Worm (Caenorhabditis elegans) whole organism, mixed stage, embryonic: ENCODE data around the gene alh-2.

Source experiments
- M03D4.4 ChIP-seq: sonication (generic microtip); optimal IDR thresholded peaks from 2 replicates; lab custom pipeline; 2017; ENCODE audit warnings: mild to moderate bottlenecking, missing genetic modification characterization, missing compliant biosample characterization
- bed-3 ChIP-seq: fragments of 200-800 bp; sonication (Bioruptor generic); optimal IDR thresholded peaks from 3 replicates; lab custom pipeline; 2018; ENCODE audit warnings: mild to moderate bottlenecking, missing genetic modification characterization, moderate library complexity, missing compliant biosample characterization
- blmp-1 ChIP-seq: fragments of 150-350 bp; optimal IDR thresholded peaks from 2 replicates; lab custom pipeline; 2014; ENCODE audit warnings: missing biosample characterization, missing genetic modification characterization
- ceh-39 ChIP-seq: fragments of 150-350 bp; optimal IDR thresholded peaks from 2 replicates; lab custom pipeline; 2014; ENCODE audit warnings: missing biosample characterization, missing genetic modification characterization
- ceh-83 ChIP-seq: fragments of 200-800 bp; sonication (Bioruptor generic); optimal IDR thresholded peaks from 2 replicates; lab custom pipeline; 2018; ENCODE audit warnings: mild to moderate bottlenecking, missing genetic modification characterization, missing compliant biosample characterization
- cnd-1 ChIP-seq: fragments of 200-800 bp; sonication (Bioruptor generic); optimal IDR thresholded peaks from 2 replicates; lab custom pipeline; 2018; ENCODE audit warnings: mild to moderate bottlenecking, missing genetic modification characterization, missing compliant biosample characterization
- drap-1 ChIP-seq: fragments of 200-800 bp; sonication (Bioruptor generic); optimal IDR thresholded peaks from 3 replicates; lab custom pipeline; 2018; ENCODE audit warnings: mild to moderate bottlenecking, missing genetic modification characterization, missing compliant biosample characterization
- elt-3 ChIP-seq: fragments of 150-350 bp; optimal IDR thresholded peaks from 2 replicates; lab custom pipeline; 2014; ENCODE audit warnings: missing biosample characterization, missing genetic modification characterization
- flh-1 ChIP-seq: fragments of 200-800 bp; sonication (Bioruptor generic); optimal IDR thresholded peaks from 2 replicates; lab custom pipeline; 2018; ENCODE audit warnings: mild to moderate bottlenecking, missing genetic modification characterization, moderate library complexity, missing compliant biosample characterization
- ham-2 ChIP-seq: fragments of 200-800 bp; sonication (Bioruptor generic); optimal IDR thresholded peaks from 2 replicates; lab custom pipeline; 2018; ENCODE audit warnings: mild to moderate bottlenecking, missing genetic modification characterization, missing compliant biosample characterization
- hlh-1 ChIP-seq: fragments of 150-350 bp; optimal IDR thresholded peaks from 2 replicates; lab custom pipeline; 2014; ENCODE audit warnings: missing biosample characterization, missing genetic modification reagents, missing genetic modification characterization
- lin-13 ChIP-seq: fragments of 150-350 bp; optimal IDR thresholded peaks from 2 replicates; lab custom pipeline; 2014; ENCODE audit warnings: missing biosample characterization, missing genetic modification characterization
- lin-32 ChIP-seq: fragments of 200-800 bp; sonication (Bioruptor generic); optimal IDR thresholded peaks from 2 replicates; lab custom pipeline; 2018; ENCODE audit warnings: mild to moderate bottlenecking, missing genetic modification characterization, missing compliant biosample characterization
- mab-5 ChIP-seq: fragments of 150-350 bp; optimal IDR thresholded peaks from 2 replicates; lab custom pipeline; 2014; ENCODE audit warnings: missing biosample characterization, missing genetic modification characterization
- mep-1 ChIP-seq: fragments of 150-350 bp; optimal IDR thresholded peaks from 2 replicates; lab custom pipeline; 2017; ENCODE audit warnings: missing biosample characterization, missing genetic modification reagents, missing genetic modification characterization, inconsistent platforms
- mls-2 ChIP-seq: sonication (generic microtip); optimal IDR thresholded peaks from 2 replicates; lab custom pipeline; 2016; ENCODE audit warnings: mild to moderate bottlenecking, missing genetic modification characterization, moderate library complexity, missing compliant biosample characterization
- nhr-12 ChIP-seq: fragments of 150-350 bp; optimal IDR thresholded peaks from 2 replicates; lab custom pipeline; 2014; ENCODE audit warnings: missing biosample characterization, missing genetic modification characterization
- nhr-2 ChIP-seq: fragments of 150-350 bp; optimal IDR thresholded peaks from 2 replicates; lab custom pipeline; 2014; ENCODE audit warnings: missing biosample characterization, missing genetic modification characterization
- nhr-237 ChIP-seq: fragments of 150-350 bp; optimal IDR thresholded peaks from 2 replicates; lab custom pipeline; 2014; ENCODE audit warnings: missing biosample characterization, missing genetic modification characterization
- nhr-28 ChIP-seq: fragments of 150-350 bp; optimal IDR thresholded peaks from 2 replicates; lab custom pipeline; 2014; ENCODE audit warnings: missing biosample characterization, missing genetic modification characterization
- nhr-76 ChIP-seq: sonication (generic microtip); optimal IDR thresholded peaks from 2 replicates; lab custom pipeline; 2017; ENCODE audit warnings: missing biosample characterization, missing genetic modification characterization
- sem-2 ChIP-seq: fragments of 200-800 bp; sonication (Bioruptor generic); optimal IDR thresholded peaks from 2 replicates; lab custom pipeline; 2018; ENCODE audit warnings: mild to moderate bottlenecking, missing genetic modification characterization, missing compliant biosample characterization
- snpc-4 ChIP-seq: fragments of 150-350 bp; optimal IDR thresholded peaks from 2 replicates; lab custom pipeline; 2014; ENCODE audit warnings: missing biosample characterization, missing genetic modification characterization
- sptf-1 ChIP-seq: sonication (generic microtip); optimal IDR thresholded peaks from 2 replicates; lab custom pipeline; 2017; ENCODE audit warnings: mild to moderate bottlenecking, missing genetic modification characterization, moderate library complexity, missing compliant biosample characterization
- tbx-8 ChIP-seq: fragments of 200-800 bp; sonication (Bioruptor generic); optimal IDR thresholded peaks from 2 replicates; lab custom pipeline; 2018; ENCODE audit warnings: mild to moderate bottlenecking, missing genetic modification characterization, moderate library complexity, missing compliant biosample characterization
- unc-39 ChIP-seq: fragments of 150-350 bp; optimal IDR thresholded peaks from 2 replicates; lab custom pipeline; 2014; ENCODE audit warnings: missing biosample characterization, missing genetic modification characterization
- unc-62 ChIP-seq: fragments of 150-350 bp; optimal IDR thresholded peaks from 2 replicates; lab custom pipeline; 2014; ENCODE audit warnings: missing biosample characterization, missing genetic modification reagents, missing genetic modification characterization
- zip-8 ChIP-seq: fragments of 150-350 bp; optimal IDR thresholded peaks from 2 replicates; lab custom pipeline; 2014; ENCODE audit warnings: missing biosample characterization, missing genetic modification characterization
- ztf-11 ChIP-seq: fragments of 150-350 bp; optimal IDR thresholded peaks from 2 replicates; lab custom pipeline; 2014; ENCODE audit warnings: missing biosample characterization, missing genetic modification characterization

The alh-2 gene

ce11 chrV:1611570-1611969 lies 32.4 kb upstream of the alh-2 start:
- no peak for TF ChIP-seq blmp-1 (tag; lab: Kevin White, UChicago)
- TF ChIP-seq M03D4.4: no peak
- TF ChIP-seq unc-62 (GFP tag; lab: Kevin White, UChicago): no peak
- TF ChIP-seq bed-3 (GFP tag; lab: Kevin White, UChicago): no peak
- TF ChIP-seq hlh-1 (tag; lab: Kevin White, UChicago): no peak
- no peak for TF ChIP-seq nhr-76 (tag; lab: Kevin White, UChicago)
- TF ChIP-seq mep-1: no peak
- TF ChIP-seq lin-13 (tag; lab: Kevin White, UChicago): no peak
- no peak for TF ChIP-seq nhr-2 (tag; lab: Kevin White, UChicago)

DNA sequence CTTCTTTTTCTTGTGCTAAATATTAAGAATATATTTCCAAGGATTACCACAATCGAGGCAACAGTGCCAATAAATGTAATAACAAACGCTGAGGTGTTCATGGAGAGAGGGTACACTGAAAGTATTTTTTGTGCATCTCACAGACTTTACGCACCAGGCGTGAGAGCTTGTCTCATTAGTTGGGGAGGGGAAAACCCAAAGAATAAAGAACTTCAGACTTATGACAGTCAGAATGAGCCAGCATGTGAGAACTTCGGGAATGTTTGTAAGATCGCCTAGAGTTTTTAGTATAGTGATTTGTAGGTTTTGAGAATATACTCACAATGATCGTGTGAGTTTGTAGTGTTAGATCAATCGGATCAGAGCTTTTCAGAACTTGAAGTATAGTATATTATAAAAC lies 29.2 kb upstream of the alh-2 start, which contains the start of gene srbc-41:
TSS of gene srbc-41 (minus strand) at position 101 of the 400 bp plus-strand sequence.
- no peak for TF ChIP-seq zip-8
- no peak for TF ChIP-seq snpc-4 (tag; lab: Kevin White, UChicago)
- TF ChIP-seq tbx-8: no peak
- TF ChIP-seq M03D4.4: no peak
- TF ChIP-seq lin-13 (tag; lab: Kevin White, UChicago): no peak
- TF ChIP-seq cnd-1 (tag; lab: Kevin White, UChicago): no peak
- no peak for TF ChIP-seq mep-1
- TF ChIP-seq unc-62 (GFP tag; lab: Kevin White, UChicago): no peak
- TF ChIP-seq unc-39 (tag; lab: Kevin White, UChicago): no peak

DNA sequence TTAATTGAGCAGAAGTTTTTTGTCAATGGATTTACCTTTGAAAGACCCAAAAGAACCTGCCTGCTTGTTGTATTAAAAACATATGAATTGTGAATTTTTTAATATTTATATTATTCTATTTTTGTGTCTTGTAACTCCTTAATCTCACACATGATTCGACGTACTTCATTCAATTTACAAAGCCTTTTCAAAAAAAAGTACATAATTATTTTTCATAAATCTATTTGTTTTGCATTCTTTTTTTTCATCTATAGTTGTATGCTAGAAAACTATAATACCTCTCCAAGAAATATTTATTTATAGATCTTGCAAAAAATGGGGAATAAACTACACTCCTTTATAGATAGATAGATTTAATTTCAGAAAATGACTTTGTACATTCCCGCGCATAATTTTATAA lies 25.2 kb upstream of the alh-2 start, which contains the start of gene nhr-179:
TSS of gene nhr-179 (minus strand) at position 101 of the 400 bp plus-strand sequence.
- TF ChIP-seq nhr-2 (tag; lab: Kevin White, UChicago): no peak
- no peak for TF ChIP-seq unc-62 (GFP tag; lab: Kevin White, UChicago)
- no peak for TF ChIP-seq ceh-39 (tag; lab: Kevin White, UChicago)
- TF ChIP-seq M03D4.4: no peak
- no peak for TF ChIP-seq cnd-1 (tag; lab: Kevin White, UChicago)
- TF ChIP-seq hlh-1 (tag; lab: Kevin White, UChicago): no peak
- no peak for TF ChIP-seq nhr-76 (tag; lab: Kevin White, UChicago)
- TF ChIP-seq ham-2 (GFP tag; lab: Kevin White, UChicago): no peak
- TF ChIP-seq tbx-8: no peak
- TF ChIP-seq snpc-4 (tag; lab: Kevin White, UChicago): no peak
- TF ChIP-seq ztf-11 (tag; lab: Kevin White, UChicago): no peak
- no peak for TF ChIP-seq flh-1 (GFP tag; lab: Kevin White, UChicago)
- no peak for TF ChIP-seq lin-13 (tag; lab: Kevin White, UChicago)
- TF ChIP-seq drap-1 (GFP tag; lab: Kevin White, UChicago): no peak
- TF ChIP-seq ceh-83 (GFP tag; lab: Kevin White, UChicago): no peak
- no peak for TF ChIP-seq mep-1
- no peak for TF ChIP-seq elt-3
- no peak for TF ChIP-seq mls-2 (tag; lab: Kevin White, UChicago)
- TF ChIP-seq sptf-1 (tag; lab: Kevin White, UChicago): no peak

DNA sequence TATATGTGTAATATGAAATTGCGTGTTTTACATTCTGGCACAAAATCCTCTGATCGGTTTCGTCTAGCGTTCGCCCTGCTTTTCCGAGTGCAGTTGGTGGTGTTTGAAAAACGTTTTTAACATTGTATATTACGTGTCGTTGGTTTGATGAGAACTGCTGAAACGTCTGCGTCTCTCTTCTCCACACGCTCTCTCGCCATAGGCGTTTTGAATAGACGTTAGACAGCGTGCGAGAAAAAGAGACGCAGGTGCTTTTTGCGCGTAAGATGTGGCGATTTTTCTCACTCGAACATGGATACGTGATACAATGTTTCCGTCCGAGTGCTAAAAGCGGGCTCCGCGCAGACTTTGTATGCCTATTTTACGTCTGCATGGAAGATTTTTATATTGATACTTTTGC lies 23.4 kb upstream of the alh-2 start:
- TF ChIP-seq elt-3 (no peak), nhr-237 (no peak), M03D4.4 (no peak), nhr-28 (tag; lab: Kevin White, UChicago) (no peak)

DNA sequence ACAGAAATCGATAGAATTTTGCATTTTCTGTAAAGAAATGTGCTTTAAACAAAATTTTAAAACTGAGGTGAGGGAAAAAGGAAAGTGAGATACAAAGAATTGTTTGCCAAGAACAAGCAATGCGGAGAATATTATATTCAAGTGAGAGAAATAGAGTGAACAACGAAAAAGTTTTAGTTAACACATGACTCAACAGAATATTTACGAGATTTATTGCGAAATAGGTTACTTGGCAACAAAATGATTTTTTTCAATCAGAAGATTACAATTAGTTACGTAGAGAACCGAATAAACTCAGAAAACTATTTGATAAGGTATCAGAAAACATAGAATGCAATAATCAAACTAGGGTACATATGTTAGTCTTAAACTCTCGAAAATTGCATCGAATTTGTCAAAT lies 22.5 kb upstream of the alh-2 start, which contains the start of gene nhr-117:
TSS of gene nhr-117 (minus strand) at position 27 of the 400 bp plus-strand sequence.
- TF ChIP-seq tbx-8: no peak
- no peak for TF ChIP-seq nhr-2 (tag; lab: Kevin White, UChicago)
- no peak for TF ChIP-seq nhr-76 (tag; lab: Kevin White, UChicago)
- no peak for TF ChIP-seq sem-2 (GFP tag; lab: Kevin White, UChicago)
- no peak for TF ChIP-seq nhr-12 (tag; lab: Kevin White, UChicago)
- no peak for TF ChIP-seq ceh-83 (GFP tag; lab: Kevin White, UChicago)
- no peak for TF ChIP-seq sptf-1 (tag; lab: Kevin White, UChicago)
- TF ChIP-seq M03D4.4: no peak
- no peak for TF ChIP-seq lin-32 (GFP tag; lab: Kevin White, UChicago)
- TF ChIP-seq cnd-1 (tag; lab: Kevin White, UChicago): no peak
- TF ChIP-seq, all 35 proteins: peak for 0

- TF ChIP-seq hlh-1 (tag; lab: Kevin White, UChicago) (no peak), mep-1 (no peak), ztf-11 (tag; lab: Kevin White, UChicago) (no peak), mab-5 (tag; lab: Kevin White, UChicago) (no peak)
- TF ChIP-seq, all 35 proteins: peak for 0
Observed at ce11 chrV:1623429-1623828, 20.5 kb upstream of the alh-2 start.
